Fruit fly (Drosophila melanogaster): ENCODE results near the gene Spn28F.

Spn28F gene

dm6 chr2L:8196757-8197530 lies 44.7 kb downstream of the Spn28F start, which contains the start of the genes CG8475 and CG8460 (continued):
- TF ChIP-seq en (GFP tag; optimal IDR thresholded peaks at IDR 0.05) = no peak
- TF ChIP-seq fd3F (GFP tag; optimal IDR thresholded peaks at IDR 0.05) = no peak
- TF ChIP-seq Jarid2 (GFP tag; optimal IDR thresholded peaks at IDR 0.05) = no peak
- no peak for TF ChIP-seq Stat92E (GFP tag; optimal IDR thresholded peaks at IDR 0.05)
- no peak for TF ChIP-seq CG12391 (tag; optimal IDR thresholded peaks at IDR 0.05)
- TF ChIP-seq CG11456 (GFP tag; IDR thresholded peaks at IDR 0.05) = no peak
- no peak for TF ChIP-seq CG13624 (GFP tag; optimal IDR thresholded peaks at IDR 0.05)
- TF ChIP-seq CG6254 (GFP tag; optimal IDR thresholded peaks at IDR 0.05) = no peak
- no peak for TF ChIP-seq zfh1 (GFP tag; IDR thresholded peaks at IDR 0.05)
- no peak for TF ChIP-seq ftz-f1 (GFP tag; optimal IDR thresholded peaks at IDR 0.05)
- no peak for TF ChIP-seq chn (GFP tag; optimal IDR thresholded peaks at IDR 0.05)
- no peak for TF ChIP-seq Nf-YA (GFP tag; IDR thresholded peaks at IDR 0.05)
- TF ChIP-seq gt (GFP tag; IDR thresholded peaks at IDR 0.05) = no peak
- no peak for TF ChIP-seq esg (GFP tag; conservative IDR thresholded peaks at IDR 0.05)
- TF ChIP-seq CG43689 (GFP tag; IDR thresholded peaks at IDR 0.05) = no peak
- TF ChIP-seq CG16779 (GFP tag; IDR thresholded peaks at IDR 0.05) = no peak
- TF ChIP-seq CG1832 (GFP tag; optimal IDR thresholded peaks at IDR 0.05) = no peak
- no peak for TF ChIP-seq CG18599 (GFP tag; optimal IDR thresholded peaks at IDR 0.05)
- no peak for TF ChIP-seq Hr39 (optimal IDR thresholded peaks at IDR 0.05)
- TF ChIP-seq Side (GFP tag; optimal IDR thresholded peaks at IDR 0.05) = no peak
- no peak for TF ChIP-seq pfk (GFP tag; optimal IDR thresholded peaks at IDR 0.05)
- TF ChIP-seq kni (GFP tag; optimal IDR thresholded peaks at IDR 0.05) = no peak
- no peak for TF ChIP-seq hb (GFP tag; IDR thresholded peaks at IDR 0.05; ENCODE audit: partially characterized antibody)
- no peak for TF ChIP-seq Elba2 (GFP tag; optimal IDR thresholded peaks at IDR 0.05)
- no peak for TF ChIP-seq oc (tag; optimal IDR thresholded peaks at IDR 0.05)
- no peak for TF ChIP-seq YL-1 (GFP tag; optimal IDR thresholded peaks at IDR 0.05)
- TF ChIP-seq CG7987 (GFP tag; optimal IDR thresholded peaks at IDR 0.05) = no peak
- no peak for TF ChIP-seq CG7271 (tag; optimal IDR thresholded peaks at IDR 0.05)
- no peak for TF ChIP-seq CG12299 (tag; optimal IDR thresholded peaks at IDR 0.05)
- TF ChIP-seq CG3065 (GFP tag; optimal IDR thresholded peaks at IDR 0.05) = no peak
- TF ChIP-seq Max (GFP tag; optimal IDR thresholded peaks at IDR 0.05) = no peak
- no peak for TF ChIP-seq CG2129 (GFP tag; IDR thresholded peaks at IDR 0.05; ENCODE audit: partially characterized antibody)
- TF ChIP-seq Neu2 (GFP tag; optimal IDR thresholded peaks at IDR 0.05; ENCODE audit: borderline replicate concordance) = no peak
- TF ChIP-seq ATbp (GFP tag; optimal IDR thresholded peaks at IDR 0.05) = no peak
- no peak for TF ChIP-seq fd102C (GFP tag; optimal IDR thresholded peaks at IDR 0.05)
- no peak for TF ChIP-seq CG3407 (GFP tag; optimal IDR thresholded peaks at IDR 0.05)
- TF ChIP-seq CG12659 (GFP tag; optimal IDR thresholded peaks at IDR 0.05) = no peak
- no peak for TF ChIP-seq CG13894 (tag; optimal IDR thresholded peaks at IDR 0.05)
- no peak for TF ChIP-seq CG11504 (tag; optimal IDR thresholded peaks at IDR 0.05)
- TF ChIP-seq Sry-δ (GFP tag; optimal IDR thresholded peaks at IDR 0.05) = peak; percentile 4
- TF ChIP-seq row (GFP tag; IDR thresholded peaks at IDR 0.05) = 0 out of 3 replicates have a peak, but pooled peaks have one; percentile 20
- TF ChIP-seq MBD-R2 (GFP tag; IDR thresholded peaks at IDR 0.05) = peak; percentile 51; the same call in 1 of the 2 replicates
- TF ChIP-seq CG11398 (GFP tag; optimal IDR thresholded peaks at IDR 0.05) = no peak
- TF ChIP-seq Mrtf (GFP tag; IDR thresholded peaks at IDR 0.05) = no peak
- no peak for TF ChIP-seq CG11723 (GFP tag; optimal IDR thresholded peaks at IDR 0.05)
- no peak for TF ChIP-seq CG12236 (GFP tag; optimal IDR thresholded peaks at IDR 0.05)
- no peak for TF ChIP-seq Atf6 (GFP tag; IDR thresholded peaks at IDR 0.05)
- no peak for TF ChIP-seq CG2199 (GFP tag; IDR thresholded peaks at IDR 0.05)
- no peak for TF ChIP-seq Dek (tag; optimal IDR thresholded peaks at IDR 0.05)
